Worm (Caenorhabditis elegans) whole organism, L1 larva: Measurements from ENCODE around the gene C23H3.9.

Source experiments
- aha-1 ChIP-seq: fragments of 150-350 bp; optimal IDR thresholded peaks from 2 replicates; lab custom pipeline; 2014; ENCODE audit warnings: missing biosample characterization, missing genetic modification characterization
- ama-1 ChIP-seq: fragments of 150-350 bp; optimal IDR thresholded peaks from 2 replicates; lab custom pipeline; 2014
- blmp-1 ChIP-seq: fragments of 150-350 bp; optimal IDR thresholded peaks from 2 replicates; lab custom pipeline; 2014; ENCODE audit warnings: missing biosample characterization, missing genetic modification characterization
- ceh-63 ChIP-seq: fragments of 200-800 bp; sonication (Bioruptor generic); optimal IDR thresholded peaks from 2 replicates; lab custom pipeline; 2018; ENCODE audit warnings: mild to moderate bottlenecking, missing genetic modification characterization, missing compliant biosample characterization
- ceh-90 ChIP-seq: sonication (generic microtip); optimal IDR thresholded peaks from 2 replicates; lab custom pipeline; 2016; ENCODE audit warnings: missing genetic modification characterization, missing compliant biosample characterization
- ces-1 ChIP-seq: fragments of 150-350 bp; optimal IDR thresholded peaks from 2 replicates; lab custom pipeline; 2014; ENCODE audit warnings: missing biosample characterization, missing genetic modification reagents, missing genetic modification characterization
- dsc-1 ChIP-seq: sonication (generic microtip); optimal IDR thresholded peaks from 2 replicates; lab custom pipeline; 2016; ENCODE audit warnings: mild to moderate bottlenecking, missing genetic modification characterization, missing compliant biosample characterization
- efl-1 ChIP-seq, 4 experiments: fragments of 150-350 bp; optimal IDR thresholded peaks in 3 of 4; peaks in 1 of 4; 1 replicate in 1 of 4; 2 replicates in 3 of 4; lab custom pipeline; 2014; ENCODE audit warnings: missing biosample characterization in 2 of 4, missing genetic modification characterization in 2 of 4, missing genetic modification reagents in 2 of 4
- egl-27 ChIP-seq, 2 experiments: fragments of 150-350 bp in 1 of 2; sonication (generic microtip); optimal IDR thresholded peaks; 3 replicates each; lab custom pipeline; 2017 to 2018; ENCODE audit warnings: missing biosample characterization in 2 of 2, missing genetic modification characterization in 2 of 2, missing genetic modification reagents in 2 of 2
- elt-2 ChIP-seq: sonication (generic microtip); optimal IDR thresholded peaks from 2 replicates; lab custom pipeline; 2016; ENCODE audit warnings: missing genetic modification characterization, mild to moderate bottlenecking, inconsistent platforms, missing compliant biosample characterization, missing genetic modification reagents
- fkh-10 ChIP-seq: sonication (generic microtip); optimal IDR thresholded peaks from 2 replicates; lab custom pipeline; 2017; ENCODE audit warnings: missing biosample characterization, missing genetic modification reagents, missing genetic modification characterization
- fos-1 ChIP-seq: fragments of 150-350 bp; optimal IDR thresholded peaks from 2 replicates; lab custom pipeline; 2014; ENCODE audit warnings: missing biosample characterization, missing genetic modification characterization
- hlh-4 ChIP-seq: sonication (generic microtip); optimal IDR thresholded peaks from 2 replicates; lab custom pipeline; 2016; ENCODE audit warnings: mild to moderate bottlenecking, missing genetic modification characterization, missing compliant biosample characterization
- hpl-2 ChIP-seq: fragments of 150-350 bp; optimal IDR thresholded peaks from 2 replicates; lab custom pipeline; 2014; ENCODE audit warnings: missing biosample characterization, missing genetic modification reagents, missing genetic modification characterization
- lin-14 ChIP-seq: fragments of 200-800 bp; sonication (Bioruptor generic); optimal IDR thresholded peaks from 2 replicates; lab custom pipeline; 2018; ENCODE audit warnings: mild to moderate bottlenecking, missing genetic modification characterization, moderate library complexity, missing compliant biosample characterization
- lin-15B ChIP-seq: fragments of 150-350 bp; sonication (generic microtip); optimal IDR thresholded peaks from 3 replicates; lab custom pipeline; 2014; ENCODE audit warnings: missing biosample characterization, missing genetic modification characterization
- lin-35 ChIP-seq, 2 experiments: fragments of 150-350 bp; optimal IDR thresholded peaks; 2 replicates each; lab custom pipeline; 2014; ENCODE audit warnings: missing biosample characterization in 2 of 2, missing genetic modification characterization in 2 of 2, missing genetic modification reagents in 2 of 2
- lin-39 ChIP-seq: fragments of 150-350 bp; optimal IDR thresholded peaks from 2 replicates; lab custom pipeline; 2014; ENCODE audit warnings: missing biosample characterization, missing genetic modification reagents, missing genetic modification characterization
- lir-3 ChIP-seq: sonication (generic microtip); optimal IDR thresholded peaks from 2 replicates; lab custom pipeline; 2016; ENCODE audit warnings: mild to moderate bottlenecking, missing genetic modification characterization, moderate library complexity, missing compliant biosample characterization; ENCODE audit not compliant: poor library complexity
- mdl-1 ChIP-seq, 2 experiments: fragments of 150-350 bp; optimal IDR thresholded peaks; 2 replicates each; lab custom pipeline; 2014 to 2017; ENCODE audit warnings: missing biosample characterization in 2 of 2, missing genetic modification characterization in 2 of 2, inconsistent platforms in 1 of 2
- nhr-11 ChIP-seq: fragments of 150-350 bp; optimal IDR thresholded peaks from 2 replicates; lab custom pipeline; 2014; ENCODE audit warnings: missing biosample characterization, missing genetic modification characterization
- nhr-20 ChIP-seq: sonication (generic microtip); optimal IDR thresholded peaks from 2 replicates; lab custom pipeline; 2016; ENCODE audit warnings: mild to moderate bottlenecking, missing genetic modification characterization, missing compliant biosample characterization
- nhr-28 ChIP-seq: fragments of 150-350 bp; optimal IDR thresholded peaks from 2 replicates; lab custom pipeline; 2014; ENCODE audit warnings: missing biosample characterization, missing genetic modification characterization
- nhr-71 ChIP-seq: sonication (generic microtip); optimal IDR thresholded peaks from 2 replicates; lab custom pipeline; 2016; ENCODE audit warnings: mild to moderate bottlenecking, missing genetic modification characterization, moderate library complexity, missing compliant biosample characterization
- nhr-84 ChIP-seq: sonication (generic microtip); optimal IDR thresholded peaks from 2 replicates; lab custom pipeline; 2017; ENCODE audit warnings: missing biosample characterization, missing genetic modification characterization
- nhr-85 ChIP-seq: sonication (generic microtip); peaks from one replicate; lab custom pipeline; 2016; ENCODE audit warnings: missing genetic modification characterization, inconsistent platforms, missing compliant biosample characterization
- pqm-1 ChIP-seq: sonication (generic microtip); optimal IDR thresholded peaks from 3 replicates; lab custom pipeline; 2017; ENCODE audit warnings: missing biosample characterization, missing genetic modification characterization
- skn-1 ChIP-seq: fragments of 150-350 bp; optimal IDR thresholded peaks from 2 replicates; lab custom pipeline; 2014; ENCODE audit warnings: missing biosample characterization, missing genetic modification characterization
- snpc-4 ChIP-seq: fragments of 150-350 bp; optimal IDR thresholded peaks from 2 replicates; lab custom pipeline; 2014; ENCODE audit warnings: missing biosample characterization, missing genetic modification characterization
- snu-23 ChIP-seq: sonication (generic microtip); optimal IDR thresholded peaks from 2 replicates; lab custom pipeline; 2016; ENCODE audit warnings: missing genetic modification characterization, missing compliant biosample characterization
- sox-4 ChIP-seq: sonication (generic microtip); optimal IDR thresholded peaks from 2 replicates; lab custom pipeline; 2016; ENCODE audit warnings: missing genetic modification characterization, missing compliant biosample characterization
- sptf-1 ChIP-seq: fragments of 150-350 bp; optimal IDR thresholded peaks from 2 replicates; lab custom pipeline; 2014; ENCODE audit warnings: missing biosample characterization, missing genetic modification characterization
- sup-37 ChIP-seq: fragments of 200-800 bp; sonication (Bioruptor generic); optimal IDR thresholded peaks from 2 replicates; lab custom pipeline; 2018; ENCODE audit warnings: mild to moderate bottlenecking, missing genetic modification characterization, missing compliant biosample characterization
- tlp-1 ChIP-seq: fragments of 150-350 bp; optimal IDR thresholded peaks from 2 replicates; lab custom pipeline; 2014; ENCODE audit warnings: missing biosample characterization, missing genetic modification characterization
- unc-30 ChIP-seq: sonication (generic microtip); optimal IDR thresholded peaks from 2 replicates; lab custom pipeline; 2017; ENCODE audit warnings: missing biosample characterization, missing genetic modification characterization
- unc-62 ChIP-seq: fragments of 150-350 bp; optimal IDR thresholded peaks from 2 replicates; lab custom pipeline; 2014; ENCODE audit warnings: missing biosample characterization, missing genetic modification reagents, missing genetic modification characterization
- vab-15 ChIP-seq: sonication (generic microtip); optimal IDR thresholded peaks from 2 replicates; lab custom pipeline; 2017; ENCODE audit warnings: missing genotype, mild to moderate bottlenecking, missing genetic modification characterization, missing compliant biosample characterization
- xbp-1 ChIP-seq: sonication (generic microtip); optimal IDR thresholded peaks from 2 replicates; lab custom pipeline; 2016; ENCODE audit warnings: missing genetic modification characterization, missing compliant biosample characterization
- ztf-4 ChIP-seq: fragments of 150-350 bp; optimal IDR thresholded peaks from 2 replicates; lab custom pipeline; 2014; ENCODE audit warnings: missing biosample characterization, missing genetic modification characterization

The C23H3.9 gene

ce11 chrII:66322-66721 is 12.7 kb downstream of the C23H3.9 start (continued):
- TF ChIP-seq nhr-11 (tag; lab: Kevin White, UChicago) (no peak), ces-1 (GFP tag; lab: Kevin White, UChicago) (no peak)
- TF ChIP-seq, all 84 proteins: peak for 25

- TF ChIP-seq sox-4 (tag; lab: Kevin White, UChicago) (no peak), ceh-90 (tag; lab: Kevin White, UChicago) (no peak), pqm-1 (peak; percentile 54), unc-30 (no peak), mdl-1 (tag; optimal IDR thresholded peaks at IDR 0.05; lab: Kevin White, UChicago) (no peak), efl-1 (optimal IDR thresholded peaks at IDR 0.05; lab: Kevin White, UChicago) (no peak), efl-1 (GFP tag; optimal IDR thresholded peaks at IDR 0.05 in 1 of 2; lab: Kevin White, UChicago) (no peak), ztf-4 (tag; lab: Kevin White, UChicago) (no peak), hpl-2 (GFP tag; lab: Kevin White, UChicago) (no peak), elt-2 (tag; lab: Kevin White, UChicago) (peak; percentile 7), snu-23 (GFP tag; lab: Kevin White, UChicago) (no peak)
- TF ChIP-seq, all 84 proteins: peak for 2
Observed at ce11 chrII:65484-65883, 13.6 kb downstream of the C23H3.9 start.

- TF ChIP-seq hpl-2 (GFP tag; lab: Kevin White, UChicago), result no peak
- no peak for TF ChIP-seq fkh-10 (GFP tag; lab: Kevin White, UChicago)
- no peak for TF ChIP-seq sup-37
- no peak for TF ChIP-seq aha-1
- TF ChIP-seq skn-1 (tag; lab: Kevin White, UChicago), result no peak
- no peak for TF ChIP-seq sptf-1 (tag; lab: Kevin White, UChicago)
- no peak for TF ChIP-seq lin-39 (tag; lab: Kevin White, UChicago)
- TF ChIP-seq mdl-1 (tag; optimal IDR thresholded peaks at IDR 0.05; lab: Kevin White, UChicago), result no peak
- TF ChIP-seq lir-3, result no peak
- no peak for TF ChIP-seq nhr-28 (tag; lab: Kevin White, UChicago)
- TF ChIP-seq ama-1, result no peak
- no peak for TF ChIP-seq unc-62
- no peak for TF ChIP-seq lin-14 (GFP tag; lab: Kevin White, UChicago)
- TF ChIP-seq tlp-1 (tag; lab: Kevin White, UChicago), result no peak
- TF ChIP-seq vab-15 (tag; lab: Kevin White, UChicago), result no peak
- no peak for TF ChIP-seq efl-1 (optimal IDR thresholded peaks at IDR 0.05; lab: Kevin White, UChicago)
- no peak for TF ChIP-seq efl-1 (GFP tag; optimal IDR thresholded peaks at IDR 0.05 in 1 of 2; lab: Kevin White, UChicago)
- TF ChIP-seq fos-1 (tag; lab: Kevin White, UChicago), result no peak
- TF ChIP-seq dsc-1 (tag; lab: Kevin White, UChicago), result no peak
- no peak for TF ChIP-seq hlh-4 (tag; lab: Kevin White, UChicago)
- TF ChIP-seq snpc-4 (tag; lab: Kevin White, UChicago), result no peak
Observed at ce11 chrII:61013-61412, 18.1 kb downstream of the C23H3.9 start, which contains the start of gene C23H3.2. Gene C23H3.2, plus strand, starts transcription at chrII:61313.

- TF ChIP-seq lin-35 (GFP tag; optimal IDR thresholded peaks at IDR 0.05; lab: Kevin White, UChicago), result peak in 1 of 2 experiments; percentile 16
- TF ChIP-seq egl-27 (tag; optimal IDR thresholded peaks at IDR 0.05; lab: Kevin White, UChicago), result no peak
- TF ChIP-seq unc-30, result no peak
- TF ChIP-seq ces-1 (GFP tag; lab: Kevin White, UChicago), result no peak
- TF ChIP-seq nhr-20 (tag; lab: Kevin White, UChicago), result peak; percentile 24
- no peak for TF ChIP-seq lin-15B (tag; lab: Kevin White, UChicago)
- no peak for TF ChIP-seq nhr-84 (tag; lab: Kevin White, UChicago)
- TF ChIP-seq snu-23 (GFP tag; lab: Kevin White, UChicago), result peak; percentile 54
- no peak for TF ChIP-seq xbp-1
- TF ChIP-seq lin-14 (GFP tag; lab: Kevin White, UChicago), result peak; percentile 50
- no peak for TF ChIP-seq ceh-63 (GFP tag; lab: Kevin White, UChicago)
- peak; percentile 3 for TF ChIP-seq nhr-71 (tag; lab: Kevin White, UChicago)
- TF ChIP-seq blmp-1 (tag; lab: Kevin White, UChicago), result peak; percentile 59
- TF ChIP-seq nhr-85 (tag; lab: Kevin White, UChicago), result peak; percentile 65
Observed at ce11 chrII:60049-60448, 19.0 kb downstream of the C23H3.9 start.
